Fruit fly (Drosophila melanogaster) whole organism, embryonic: Measurements from ENCODE around the gene yl.
A peak's percentile ranks its signal among the peaks of the same experiment; 100 is the strongest.

Source experiments
- Asciz ChIP-seq: fragments of 200-800 bp; sonication (Bioruptor generic); optimal IDR thresholded peaks from 2 replicates; lab custom pipeline; 2017; ENCODE audit warnings: missing biosample characterization, mild to moderate bottlenecking, missing genetic modification characterization, missing genetic modification reagents
- CG10147 ChIP-seq: fragments of 200-800 bp; sonication (Bioruptor generic); optimal IDR thresholded peaks from 2 replicates; lab custom pipeline; 2019; ENCODE audit warnings: missing biosample characterization, mild to moderate bottlenecking, missing genetic modification characterization, moderate library complexity
- CG10543 ChIP-seq: fragments of 200-800 bp; sonication (Bioruptor generic); optimal IDR thresholded peaks from 3 replicates; lab custom pipeline; 2017; ENCODE audit warnings: missing biosample characterization, mild to moderate bottlenecking, missing genetic modification characterization, moderate library complexity
- CG12104 ChIP-seq: fragments of 200-800 bp; sonication (Bioruptor generic); optimal IDR thresholded peaks from 3 replicates; lab custom pipeline; 2016; ENCODE audit warnings: missing biosample characterization, missing genetic modification characterization
- CG12219 ChIP-seq: fragments of 200-800 bp; sonication (Bioruptor generic); optimal IDR thresholded peaks from 3 replicates; lab custom pipeline; 2018; ENCODE audit warnings: missing biosample characterization, mild to moderate bottlenecking, missing genetic modification characterization
- CG12659 ChIP-seq: fragments of 200-800 bp; sonication (Bioruptor generic); optimal IDR thresholded peaks from 3 replicates; lab custom pipeline; 2017; ENCODE audit warnings: mild to moderate bottlenecking, missing biosample characterization, missing genetic modification reagents, missing genetic modification characterization
- CG14050 ChIP-seq: fragments of 200-800 bp; sonication (Bioruptor generic); IDR thresholded peaks from 3 replicates; pipeline ENCODE4 v1.3.6; 2022; ENCODE audit warnings: missing biosample characterization, missing genetic modification characterization
- CG17361 ChIP-seq: fragments of 200-800 bp; sonication (Bioruptor generic); IDR thresholded peaks from 3 replicates; pipeline ENCODE4 v1.3.6; 2022; ENCODE audit warnings: missing biosample characterization, missing genetic modification characterization
- CG17385 ChIP-seq: fragments of 200-800 bp; sonication (Bioruptor generic); optimal IDR thresholded peaks from 3 replicates; lab custom pipeline; 2018; ENCODE audit warnings: missing biosample characterization, mild to moderate bottlenecking, missing genetic modification characterization
- CG17802 ChIP-seq: fragments of 200-800 bp; sonication (Bioruptor generic); optimal IDR thresholded peaks from 2 replicates; lab custom pipeline; 2018; ENCODE audit warnings: missing biosample characterization, mild to moderate bottlenecking, missing genetic modification characterization, moderate library complexity
- CG1792 ChIP-seq: fragments of 200-800 bp; sonication (Bioruptor generic); optimal IDR thresholded peaks from 2 replicates; lab custom pipeline; 2016; ENCODE audit warnings: missing biosample characterization, missing genetic modification characterization
- CG18619 ChIP-seq: fragments of 200-800 bp; sonication (Bioruptor generic); optimal IDR thresholded peaks from 3 replicates; lab custom pipeline; 2017; ENCODE audit warnings: missing biosample characterization, mild to moderate bottlenecking, missing genetic modification characterization
- CG31441 ChIP-seq: fragments of 200-800 bp; sonication (Bioruptor generic); IDR thresholded peaks from 2 replicates; pipeline ENCODE4 v1.3.6; 2022; ENCODE audit warnings: missing biosample characterization, missing genetic modification characterization
- CG4282 ChIP-seq: fragments of 200-800 bp; sonication (Bioruptor generic); optimal IDR thresholded peaks from 2 replicates; lab custom pipeline; 2016; ENCODE audit warnings: missing biosample characterization, missing genetic modification characterization
- CG4404 ChIP-seq: fragments of 200-800 bp; sonication (Bioruptor generic); IDR thresholded peaks from 2 replicates; pipeline ENCODE4 v1.3.6; 2022; ENCODE audit warnings: missing biosample characterization, missing genetic modification characterization
- CG7928 ChIP-seq: fragments of 200-800 bp; sonication (Bioruptor generic); optimal IDR thresholded peaks from 2 replicates; lab custom pipeline; 2017; ENCODE audit warnings: missing biosample characterization, mild to moderate bottlenecking, missing genetic modification characterization
- CG8388 ChIP-seq: fragments of 200-800 bp; sonication (Bioruptor generic); optimal IDR thresholded peaks from 2 replicates; lab custom pipeline; 2019; ENCODE audit warnings: missing biosample characterization, mild to moderate bottlenecking, missing genetic modification characterization, moderate library complexity
- CHES-1-like ChIP-seq: fragments of 200-800 bp; sonication (Bioruptor generic); optimal IDR thresholded peaks from 2 replicates; lab custom pipeline; 2016; ENCODE audit warnings: missing biosample characterization, missing genetic modification characterization
- CTCF ChIP-seq: fragments of 200-800 bp; sonication (Bioruptor generic); optimal IDR thresholded peaks from 2 replicates; lab custom pipeline; 2017; ENCODE audit warnings: missing biosample characterization, mild to moderate bottlenecking, missing genetic modification characterization, moderate library complexity
- D19B ChIP-seq: fragments of 200-800 bp; sonication (Bioruptor generic); optimal IDR thresholded peaks from 2 replicates; lab custom pipeline; 2017; ENCODE audit warnings: missing biosample characterization, mild to moderate bottlenecking, missing genetic modification characterization
- Dfd ChIP-seq, 2 experiments: fragments of >200 bp; optimal IDR thresholded peaks; 2 replicates each; lab custom pipeline; 2017; ENCODE audit warnings: missing biosample characterization in 2 of 2, missing genetic modification characterization in 2 of 2
- Dip2 ChIP-seq: fragments of 200-800 bp; sonication (Bioruptor generic); IDR thresholded peaks from 2 replicates; pipeline ENCODE4 v1.3.6; 2022; ENCODE audit warnings: missing biosample characterization, missing genetic modification characterization
- Gsc ChIP-seq: fragments of 200-800 bp; sonication (Bioruptor generic); IDR thresholded peaks from 2 replicates; pipeline ENCODE4 v1.3.6; 2022; ENCODE audit warnings: missing biosample characterization, missing genetic modification characterization
- Gug ChIP-seq: fragments of 200-800 bp; sonication (Bioruptor generic); IDR thresholded peaks from 4 replicates; pipeline ENCODE4 v1.3.6; 2022; ENCODE audit warnings: missing biosample characterization, missing genetic modification characterization
- Mad ChIP-seq: fragments of 200-800 bp; sonication (Bioruptor generic); optimal IDR thresholded peaks from 2 replicates; lab custom pipeline; 2016; ENCODE audit warnings: missing biosample characterization, missing genetic modification characterization
- Opbp ChIP-seq: fragments of 200-800 bp; sonication (Bioruptor generic); IDR thresholded peaks from 3 replicates; pipeline ENCODE4 v1.3.6; 2022; ENCODE audit warnings: missing biosample characterization, missing genetic modification characterization; ENCODE audit not compliant: partially characterized antibody
- Side ChIP-seq: fragments of 200-800 bp; sonication (Bioruptor generic); optimal IDR thresholded peaks from 2 replicates; lab custom pipeline; 2016; ENCODE audit warnings: missing biosample characterization, missing genetic modification characterization
- Sox102F ChIP-seq: fragments of 200-800 bp; sonication (Bioruptor generic); optimal IDR thresholded peaks from 2 replicates; lab custom pipeline; 2018; ENCODE audit warnings: missing biosample characterization, mild to moderate bottlenecking, missing genetic modification characterization, moderate library complexity
- Xrp1 ChIP-seq: fragments of 200-800 bp; sonication (Bioruptor generic); IDR thresholded peaks from 2 replicates; pipeline ENCODE4 v1.3.6; 2022; ENCODE audit warnings: missing biosample characterization, missing genetic modification characterization
- ase ChIP-seq: fragments of 200-800 bp; sonication (Bioruptor generic); IDR thresholded peaks from 3 replicates; pipeline ENCODE4 v1.3.6; 2022; ENCODE audit warnings: missing biosample characterization, missing genetic modification characterization
- bbx ChIP-seq: fragments of 200-800 bp; sonication (Bioruptor generic); IDR thresholded peaks from 2 replicates; pipeline ENCODE4 v1.3.6; 2022; ENCODE audit warnings: missing biosample characterization, missing genetic modification characterization; ENCODE audit not compliant: partially characterized antibody
- br ChIP-seq: fragments of >200 bp; optimal IDR thresholded peaks from 2 replicates; lab custom pipeline; 2017
- btn ChIP-seq: fragments of 200-800 bp; sonication (Bioruptor generic); optimal IDR thresholded peaks from 2 replicates; lab custom pipeline; 2016; ENCODE audit warnings: missing biosample characterization, missing genetic modification characterization
- chinmo ChIP-seq: fragments of 200-800 bp; sonication (Bioruptor generic); IDR thresholded peaks from 4 replicates; pipeline ENCODE4 v1.3.6; 2022; ENCODE audit warnings: missing biosample characterization, missing genetic modification characterization; ENCODE audit not compliant: partially characterized antibody
- dan ChIP-seq: fragments of 200-800 bp; sonication (Bioruptor generic); IDR thresholded peaks from 2 replicates; pipeline ENCODE4 v1.3.6; 2022; ENCODE audit warnings: missing biosample characterization, missing genetic modification characterization
- disco-r ChIP-seq: fragments of 200-800 bp; sonication (Bioruptor generic); optimal IDR thresholded peaks from 2 replicates; lab custom pipeline; 2016; ENCODE audit warnings: missing biosample characterization, missing genetic modification characterization
- exex ChIP-seq: fragments of 200-800 bp; sonication (Bioruptor generic); optimal IDR thresholded peaks from 4 replicates; lab custom pipeline; 2018; ENCODE audit warnings: missing biosample characterization, mild to moderate bottlenecking, missing genetic modification characterization, moderate library complexity
- fru ChIP-seq: fragments of >200 bp; optimal IDR thresholded peaks from 2 replicates; lab custom pipeline; 2017
- gce ChIP-seq: fragments of 200-800 bp; sonication (Bioruptor generic); IDR thresholded peaks from 3 replicates; pipeline ENCODE4 v1.3.6; 2022; ENCODE audit warnings: missing biosample characterization, missing genetic modification characterization
- gro ChIP-seq: fragments of 200-800 bp; sonication (Bioruptor generic); optimal IDR thresholded peaks from 2 replicates; lab custom pipeline; 2016; ENCODE audit warnings: missing biosample characterization, missing genetic modification characterization
- gt ChIP-seq: fragments of 200-800 bp; sonication (Bioruptor generic); IDR thresholded peaks from 2 replicates; pipeline ENCODE4 v1.3.6; 2022; ENCODE audit warnings: missing biosample characterization, missing genetic modification characterization
- knrl ChIP-seq: fragments of 200-800 bp; sonication (Bioruptor generic); IDR thresholded peaks from 3 replicates; pipeline ENCODE4 v1.3.6; 2022; ENCODE audit warnings: missing biosample characterization, missing genetic modification characterization; ENCODE audit not compliant: partially characterized antibody
- lmd ChIP-seq: fragments of 200-800 bp; sonication (Bioruptor generic); IDR thresholded peaks from 2 replicates; pipeline ENCODE4 v1.3.6; 2022; ENCODE audit warnings: missing biosample characterization, missing genetic modification characterization
- nerfin-2 ChIP-seq: fragments of 200-800 bp; sonication (Bioruptor generic); IDR thresholded peaks from 2 replicates; pipeline ENCODE4 v1.3.6; 2022; ENCODE audit warnings: missing biosample characterization, missing genetic modification characterization; ENCODE audit not compliant: partially characterized antibody
- pnt ChIP-seq: fragments of 200-800 bp; sonication (Bioruptor generic); optimal IDR thresholded peaks from 3 replicates; lab custom pipeline; 2016; ENCODE audit warnings: missing biosample characterization, missing genetic modification characterization
- seq ChIP-seq: fragments of 200-800 bp; sonication (Bioruptor generic); IDR thresholded peaks from 2 replicates; pipeline ENCODE4 v1.3.6; 2022; ENCODE audit warnings: missing biosample characterization, missing genetic modification characterization
- shn ChIP-seq: fragments of 200-800 bp; sonication (Bioruptor generic); optimal IDR thresholded peaks from 3 replicates; lab custom pipeline; 2016; ENCODE audit warnings: missing biosample characterization, missing genetic modification characterization
- slbo ChIP-seq: fragments of 200-800 bp; sonication (Bioruptor generic); IDR thresholded peaks from 2 replicates; pipeline ENCODE4 v1.3.6; 2022; ENCODE audit warnings: missing biosample characterization, missing genetic modification characterization
- sob ChIP-seq: fragments of 200-800 bp; sonication (Bioruptor generic); IDR thresholded peaks from 2 replicates; pipeline ENCODE4 v1.3.6; 2022; ENCODE audit warnings: missing biosample characterization, missing genetic modification characterization
- stwl ChIP-seq: fragments of 200-800 bp; sonication (Bioruptor generic); optimal IDR thresholded peaks from 3 replicates; lab custom pipeline; 2018; ENCODE audit warnings: missing biosample characterization, mild to moderate bottlenecking, missing genetic modification characterization, moderate library complexity
- tll ChIP-seq, 2 experiments: fragments of 200-800 bp in 1 of 2; fragments of >200 bp in 1 of 2; sonication (Bioruptor generic) in 1 of 2; optimal IDR thresholded peaks; 2 replicates each; lab custom pipeline; 2017 to 2019; ENCODE audit warnings: missing biosample characterization in 2 of 2, missing genetic modification characterization in 2 of 2, mild to moderate bottlenecking in 1 of 2, moderate library complexity in 1 of 2
- zfh2 ChIP-seq: fragments of 200-800 bp; sonication (Bioruptor generic); optimal IDR thresholded peaks from 2 replicates; lab custom pipeline; 2016; ENCODE audit warnings: missing biosample characterization, missing genetic modification characterization

The yl gene

DNA sequence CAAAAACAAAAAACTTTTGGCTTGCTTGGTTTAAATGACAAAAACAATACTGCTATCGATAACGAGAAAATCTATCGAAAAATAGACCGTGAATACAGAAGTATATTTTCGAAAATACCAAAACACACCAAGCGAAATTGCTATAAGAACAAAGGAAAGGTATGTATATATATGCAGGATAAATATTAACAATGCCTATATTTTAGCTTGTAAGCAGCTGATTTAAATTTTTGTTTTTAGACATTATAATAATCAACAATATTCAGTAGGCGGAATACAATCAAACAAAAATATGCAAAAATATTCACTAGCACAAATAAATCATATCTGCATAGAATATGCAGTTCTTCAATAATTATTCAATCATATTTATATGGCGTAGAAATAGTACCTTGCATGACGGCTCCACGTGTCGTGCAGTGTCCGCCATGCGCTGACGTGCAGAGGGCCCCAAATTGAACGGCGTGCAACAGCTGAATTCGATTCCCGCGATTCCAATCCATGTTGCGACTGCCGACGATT is 44.9 kb downstream of the yl start, which contains the start of the genes Fbxl4 and Dus2 (continued):
- peak; percentile 83 for TF ChIP-seq CG12219 (GFP tag; lab: Kevin White, UChicago)
- TF ChIP-seq fru (lab: Kevin White, UChicago) = no peak
- peak; percentile 42 for TF ChIP-seq stwl (tag; lab: Kevin White, UChicago)
- TF ChIP-seq CG17802 = peak; percentile 77
- TF ChIP-seq CG4404 (GFP tag; lab: Robert Waterston, UW) = peak; percentile 94
- TF ChIP-seq CG12104 = peak; percentile 91
- TF ChIP-seq D19B = no peak
- peak; percentile 82 for TF ChIP-seq CG14050 (GFP tag; lab: Robert Waterston, UW)
- TF ChIP-seq Asciz (GFP tag; lab: Kevin White, UChicago) = peak; percentile 76
- TF ChIP-seq chinmo (GFP tag; lab: Robert Waterston, UW) = no peak
- peak; percentile 69; the same call in 2 of the 3 replicates for TF ChIP-seq knrl
- TF ChIP-seq sob = peak; percentile 93
- TF ChIP-seq gro (GFP tag; lab: Kevin White, UChicago) = peak; percentile 91
- no peak for TF ChIP-seq exex (tag; lab: Kevin White, UChicago)
- TF ChIP-seq CTCF (GFP tag; lab: Kevin White, UChicago) = peak; percentile 24
- TF ChIP-seq CG1792 (GFP tag; lab: Kevin White, UChicago) = peak; percentile 99
- peak; percentile 89 for TF ChIP-seq CHES-1-like (GFP tag; lab: Kevin White, UChicago)
- peak; percentile 96 for TF ChIP-seq slbo (GFP tag; lab: Robert Waterston, UW)
- peak; percentile 81 for TF ChIP-seq btn (GFP tag; lab: Kevin White, UChicago)
- TF ChIP-seq CG7928 (GFP tag; lab: Kevin White, UChicago) = peak; percentile 61
- peak; percentile 89 for TF ChIP-seq gt (GFP tag; lab: Robert Waterston, UW)
- no peak for TF ChIP-seq Dfd (GFP tag; optimal IDR thresholded peaks at IDR 0.05; lab: Kevin White, UChicago)
- TF ChIP-seq lmd (GFP tag; lab: Robert Waterston, UW) = peak; percentile 94
- TF ChIP-seq bbx = peak; percentile 38; the same call in 1 of the 2 replicates
- peak; percentile 94 for TF ChIP-seq zfh2 (GFP tag; lab: Kevin White, UChicago)
- TF ChIP-seq Side (GFP tag; lab: Kevin White, UChicago) = peak; percentile 88
- peak; percentile 91 for TF ChIP-seq CG10147
- TF ChIP-seq Sox102F = peak; percentile 91
- peak; percentile 67 for TF ChIP-seq CG4282
- peak; percentile 87 for TF ChIP-seq seq (GFP tag; lab: Robert Waterston, UW)
- TF ChIP-seq Xrp1 = peak; percentile 95
- TF ChIP-seq CG17361 = peak; percentile 96
- TF ChIP-seq CG31441 (GFP tag; lab: Robert Waterston, UW) = peak; percentile 87
- TF ChIP-seq pnt (GFP tag; lab: Kevin White, UChicago) = peak; percentile 94
- TF ChIP-seq Gug (GFP tag; lab: Robert Waterston, UW) = peak; percentile 97
- TF ChIP-seq dan = peak; percentile 87
- TF ChIP-seq CG10543 (GFP tag; lab: Kevin White, UChicago) = peak; percentile 89
- TF ChIP-seq CG8388 (GFP tag; lab: Kevin White, UChicago) = peak; percentile 85
- TF ChIP-seq br = no peak
- TF ChIP-seq nerfin-2 (GFP tag; lab: Robert Waterston, UW) = no peak
- peak; percentile 80 for TF ChIP-seq Gsc (GFP tag; lab: Robert Waterston, UW)
- TF ChIP-seq ase (GFP tag; lab: Robert Waterston, UW) = peak; percentile 91
- peak; percentile 81 for TF ChIP-seq disco-r (GFP tag; lab: Kevin White, UChicago)
- TF ChIP-seq CG12659 (GFP tag; lab: Kevin White, UChicago) = peak; percentile 94
- TF ChIP-seq CG17385 (GFP tag; lab: Kevin White, UChicago) = peak; percentile 81
- peak; percentile 44; the same call in 1 of the 3 replicates for TF ChIP-seq Opbp
- TF ChIP-seq gce = peak; percentile 88
- TF ChIP-seq shn (GFP tag; lab: Kevin White, UChicago) = peak; percentile 94
- TF ChIP-seq Dip2 (GFP tag; lab: Robert Waterston, UW) = 0 out of 2 replicates have a peak, but pooled peaks have one; percentile 15
- TF ChIP-seq CG18619 = peak; percentile 90
- peak; percentile 90 for TF ChIP-seq Mad (GFP tag; lab: Kevin White, UChicago)
- no peak for TF ChIP-seq tll (GFP tag; optimal IDR thresholded peaks at IDR 0.05; lab: Kevin White, UChicago)
